Worm (Caenorhabditis elegans) whole organism, late embryonic: ENCODE results near the gene gex-2.

Experiments used
- ama-1 ChIP-seq: fragments of 150-350 bp; optimal IDR thresholded peaks from 2 replicates; lab custom pipeline; 2014
- elt-2 ChIP-seq: sonication (generic microtip); optimal IDR thresholded peaks from 2 replicates; lab custom pipeline; 2016; ENCODE audit warnings: missing genetic modification reagents, missing genetic modification characterization, missing compliant biosample characterization
- eyg-1 ChIP-seq: sonication (generic microtip); optimal IDR thresholded peaks from 2 replicates; lab custom pipeline; 2016; ENCODE audit warnings: missing genotype, missing genetic modification characterization, missing compliant biosample characterization
- fkh-10 ChIP-seq: fragments of 150-350 bp; optimal IDR thresholded peaks from 2 replicates; lab custom pipeline; 2014; ENCODE audit warnings: missing biosample characterization, missing genetic modification reagents, missing genetic modification characterization
- hlh-30 ChIP-seq: sonication (generic microtip); optimal IDR thresholded peaks from 2 replicates; lab custom pipeline; 2017; ENCODE audit warnings: antibody characterized with exemption, missing genetic modification characterization, missing compliant biosample characterization; ENCODE audit not compliant: insufficient read depth
- pax-1 ChIP-seq: fragments of 150-350 bp; optimal IDR thresholded peaks from 2 replicates; lab custom pipeline; 2014; ENCODE audit warnings: missing biosample characterization, missing genetic modification characterization
- rnt-1 ChIP-seq: sonication (generic microtip); optimal IDR thresholded peaks from 2 replicates; lab custom pipeline; 2016; ENCODE audit warnings: missing genetic modification characterization, missing compliant biosample characterization
- tbx-2 ChIP-seq: sonication (generic microtip); optimal IDR thresholded peaks from 2 replicates; lab custom pipeline; 2016; ENCODE audit warnings: missing genetic modification characterization, missing compliant biosample characterization

DNA sequence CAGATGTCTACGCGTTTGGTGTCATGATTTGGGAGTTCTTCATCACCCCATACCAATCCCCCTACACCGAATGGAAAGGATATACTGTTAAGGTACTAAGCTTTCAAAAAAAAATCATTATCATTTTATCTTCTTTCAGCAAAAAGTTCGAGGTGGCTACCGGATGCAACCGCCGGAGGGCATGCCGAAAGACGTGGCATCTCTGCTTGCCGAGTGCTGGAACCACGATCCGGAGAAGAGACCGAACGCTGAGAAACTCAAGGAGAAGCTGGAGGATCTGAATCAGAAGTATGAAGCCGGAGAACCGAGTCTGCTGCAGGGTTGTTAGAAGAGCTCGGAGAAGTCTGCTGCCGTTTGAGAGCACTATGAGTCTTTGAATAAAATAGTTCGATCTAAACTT lies 22.3 kb downstream of the gex-2 start:
- TF ChIP-seq tbx-2 (tag; lab: Kevin White, UChicago) = no peak
- no peak for TF ChIP-seq rnt-1
- TF ChIP-seq ama-1 (lab: Kevin White, UChicago) = no peak
- TF ChIP-seq eyg-1 (tag; lab: Kevin White, UChicago) = no peak
- TF ChIP-seq pax-1 (tag; lab: Kevin White, UChicago) = no peak
- TF ChIP-seq elt-2 (tag; lab: Kevin White, UChicago) = no peak
- TF ChIP-seq fkh-10 = no peak
- no peak for TF ChIP-seq hlh-30 (tag; lab: Kevin White, UChicago)
